Worm (Caenorhabditis elegans): ENCODE results near the gene clec-125.
A peak's percentile ranks its signal among the peaks of the same experiment; 100 is the strongest.

Gene clec-125

ce11 chrII:3553453-3553852 is 37.6 kb downstream of the clec-125 start, which contains the start of gene dnc-3:
Gene dnc-3, plus strand, starts transcription at chrII:3553724.
- no peak for TF ChIP-seq lin-11 (tag; optimal IDR thresholded peaks at IDR 0.05)
- no peak for TF ChIP-seq sem-4 (tag; optimal IDR thresholded peaks at IDR 0.05)
- TF ChIP-seq R02D3.7 (tag; optimal IDR thresholded peaks at IDR 0.05) = no peak
- no peak for TF ChIP-seq elt-3 (tag; optimal IDR thresholded peaks at IDR 0.05)
- TF ChIP-seq nhr-23 (tag; optimal IDR thresholded peaks at IDR 0.05) = no peak
- TF ChIP-seq nhr-21 (tag; optimal IDR thresholded peaks at IDR 0.05) = peak; percentile 28
- peak; percentile 68 for TF ChIP-seq C34F6.9 (tag; optimal IDR thresholded peaks at IDR 0.05)
- peak; percentile 23 for TF ChIP-seq nhr-6 (tag; optimal IDR thresholded peaks at IDR 0.05)
- TF ChIP-seq peb-1 (tag; optimal IDR thresholded peaks at IDR 0.05) = no peak
- TF ChIP-seq ZK546.5 (tag; optimal IDR thresholded peaks at IDR 0.05) = no peak
- TF ChIP-seq gmeb-1 (tag; optimal IDR thresholded peaks at IDR 0.05) = peak; percentile 55
- no peak for TF ChIP-seq ztf-11 (tag; optimal IDR thresholded peaks at IDR 0.05)
- TF ChIP-seq egl-27 (tag; optimal IDR thresholded peaks at IDR 0.05) = no peak
- no peak for TF ChIP-seq ztf-4 (tag; optimal IDR thresholded peaks at IDR 0.05)
- TF ChIP-seq unc-62 (GFP tag; optimal IDR thresholded peaks at IDR 0.05) = no peak
- TF ChIP-seq dmd-4 (tag; optimal IDR thresholded peaks at IDR 0.05) = no peak
- TF ChIP-seq lin-13 (GFP tag; optimal IDR thresholded peaks at IDR 0.05) = peak; percentile 71
- peak; percentile 10 for TF ChIP-seq fos-1 (tag; optimal IDR thresholded peaks at IDR 0.05)
- no peak for TF ChIP-seq nhr-10 (tag; optimal IDR thresholded peaks at IDR 0.05)
- no peak for TF ChIP-seq unc-39 (tag; optimal IDR thresholded peaks at IDR 0.05)
- TF ChIP-seq nhr-77 (tag; optimal IDR thresholded peaks at IDR 0.05) = no peak
- TF ChIP-seq aly-2 (tag; optimal IDR thresholded peaks at IDR 0.05) = no peak
- peak; percentile 13 for TF ChIP-seq nhr-129 (tag; optimal IDR thresholded peaks at IDR 0.05)
- no peak for TF ChIP-seq skn-1 (tag; optimal IDR thresholded peaks at IDR 0.05)
- TF ChIP-seq ama-1 (optimal IDR thresholded peaks at IDR 0.05) = no peak
- TF ChIP-seq blmp-1 (tag; optimal IDR thresholded peaks at IDR 0.05; ENCODE audit: insufficient read depth) = no peak
- TF ChIP-seq F13H6.1 (tag; optimal IDR thresholded peaks at IDR 0.05) = peak; percentile 58
- TF ChIP-seq nhr-25 (tag; optimal IDR thresholded peaks at IDR 0.05) = peak; percentile 57
- TF ChIP-seq nhr-11 (tag; optimal IDR thresholded peaks at IDR 0.05) = no peak
- TF ChIP-seq alr-1 (tag; optimal IDR thresholded peaks at IDR 0.05) = no peak
- peak; percentile 66 for TF ChIP-seq sma-3 (GFP tag; optimal IDR thresholded peaks at IDR 0.05)
- TF ChIP-seq nhr-12 (tag; optimal IDR thresholded peaks at IDR 0.05) = no peak
- TF ChIP-seq unc-55 (GFP tag; optimal IDR thresholded peaks at IDR 0.05) = peak; percentile 45
- TF ChIP-seq nhr-237 (tag; optimal IDR thresholded peaks at IDR 0.05) = no peak
- peak; percentile 65 to 86 for TF ChIP-seq lsy-2 (tag; optimal IDR thresholded peaks at IDR 0.05)
- no peak for TF ChIP-seq elt-1 (tag; optimal IDR thresholded peaks at IDR 0.05)
- peak; percentile 8 for TF ChIP-seq crh-2 (tag; optimal IDR thresholded peaks at IDR 0.05)

- TF ChIP-seq fos-1 (tag; optimal IDR thresholded peaks at IDR 0.05) (no peak), ceh-82 (tag; optimal IDR thresholded peaks at IDR 0.05) (no peak), nhr-25 (tag; optimal IDR thresholded peaks at IDR 0.05) (no peak), sma-3 (GFP tag; optimal IDR thresholded peaks at IDR 0.05) (no peak), nhr-77 (tag; optimal IDR thresholded peaks at IDR 0.05) (no peak), ztf-1 (GFP tag; conservative IDR thresholded peaks at IDR 0.05) (no peak)
Measured at ce11 chrII:3554673-3555072, 38.9 kb downstream of the clec-125 start.

ce11 chrII:3555281-3555680 is 39.5 kb downstream of the clec-125 start:
- TF ChIP-seq sma-3 (GFP tag; optimal IDR thresholded peaks at IDR 0.05) (peak; percentile 54), zag-1 (tag; optimal IDR thresholded peaks at IDR 0.05) (no peak)

- TF ChIP-seq mdl-1 (tag; optimal IDR thresholded peaks at IDR 0.05) (no peak), snpc-4 (tag; optimal IDR thresholded peaks at IDR 0.05) (no peak), sma-3 (GFP tag; optimal IDR thresholded peaks at IDR 0.05) (no peak), ceh-16 (tag; optimal IDR thresholded peaks at IDR 0.05) (no peak), dmd-4 (tag; optimal IDR thresholded peaks at IDR 0.05) (no peak), alr-1 (tag; optimal IDR thresholded peaks at IDR 0.05) (no peak), R02D3.7 (tag; optimal IDR thresholded peaks at IDR 0.05) (no peak), lin-11 (tag; optimal IDR thresholded peaks at IDR 0.05) (no peak), fos-1 (tag; optimal IDR thresholded peaks at IDR 0.05) (no peak), zag-1 (tag; optimal IDR thresholded peaks at IDR 0.05) (no peak), ztf-4 (tag; optimal IDR thresholded peaks at IDR 0.05) (no peak), nhr-25 (tag; optimal IDR thresholded peaks at IDR 0.05) (no peak), elt-3 (tag; optimal IDR thresholded peaks at IDR 0.05) (no peak), unc-39 (tag; optimal IDR thresholded peaks at IDR 0.05) (no peak)
Measured at ce11 chrII:3556584-3556983, 40.8 kb downstream of the clec-125 start.

All from whole organism, L2 larva.